Worm (Caenorhabditis elegans): ENCODE data around the gene E04D5.5.

Gene E04D5.5

ce11 chrII:10444971-10445707, 34.0 kb downstream of the E04D5.5 start:
- TF ChIP-seq cog-1 (tag; optimal IDR thresholded peaks at IDR 0.05): no peak

- no peak for TF ChIP-seq T22C8.4 (GFP tag; IDR thresholded peaks at IDR 0.05)
- no peak for TF ChIP-seq ref-1 (GFP tag; conservative IDR thresholded peaks at IDR 0.05)
- TF ChIP-seq flt-1 (GFP tag; IDR thresholded peaks at IDR 0.05): no peak
- TF ChIP-seq cog-1 (tag; optimal IDR thresholded peaks at IDR 0.05): no peak
- TF ChIP-seq med-1 (GFP tag; optimal IDR thresholded peaks at IDR 0.05; ENCODE audit: insufficient read depth): no peak
- no peak for TF ChIP-seq tab-1 (GFP tag; IDR thresholded peaks at IDR 0.05)
- TF ChIP-seq ztf-23 (GFP tag; IDR thresholded peaks at IDR 0.05): no peak
- TF ChIP-seq ztf-29 (GFP tag; IDR thresholded peaks at IDR 0.05): no peak
- TF ChIP-seq klf-2 (GFP tag; conservative IDR thresholded peaks at IDR 0.05): no peak
These were observed 34.6 kb downstream of the E04D5.5 start for ce11 chrII:10445738-10446137.

- no peak for TF ChIP-seq cog-1 (tag; optimal IDR thresholded peaks at IDR 0.05)
- TF ChIP-seq ref-1 (GFP tag; conservative IDR thresholded peaks at IDR 0.05): no peak
- no peak for TF ChIP-seq ztf-29 (GFP tag; IDR thresholded peaks at IDR 0.05)
- TF ChIP-seq tab-1 (GFP tag; IDR thresholded peaks at IDR 0.05): no peak
- no peak for TF ChIP-seq flt-1 (GFP tag; IDR thresholded peaks at IDR 0.05)
- no peak for TF ChIP-seq klf-2 (GFP tag; conservative IDR thresholded peaks at IDR 0.05)
- TF ChIP-seq T22C8.4 (GFP tag; IDR thresholded peaks at IDR 0.05): no peak
These were observed 35.2 kb downstream of the E04D5.5 start for ce11 chrII:10446300-10446699.

ce11 chrII:10446814-10447213, 35.7 kb downstream of the E04D5.5 start:
- TF ChIP-seq cog-1 (tag; optimal IDR thresholded peaks at IDR 0.05) (no peak), tab-1 (GFP tag; IDR thresholded peaks at IDR 0.05) (no peak), ztf-23 (GFP tag; IDR thresholded peaks at IDR 0.05) (no peak)

- no peak for TF ChIP-seq ztf-23 (GFP tag; IDR thresholded peaks at IDR 0.05)
- TF ChIP-seq flt-1 (GFP tag; IDR thresholded peaks at IDR 0.05): no peak
- TF ChIP-seq ref-1 (GFP tag; conservative IDR thresholded peaks at IDR 0.05): no peak
- no peak for TF ChIP-seq T22C8.4 (GFP tag; IDR thresholded peaks at IDR 0.05)
- TF ChIP-seq ztf-29 (GFP tag; IDR thresholded peaks at IDR 0.05): no peak
- no peak for TF ChIP-seq med-1 (GFP tag; optimal IDR thresholded peaks at IDR 0.05; ENCODE audit: insufficient read depth)
- no peak for TF ChIP-seq tab-1 (GFP tag; IDR thresholded peaks at IDR 0.05)
- no peak for TF ChIP-seq cog-1 (tag; optimal IDR thresholded peaks at IDR 0.05)
These were observed 36.5 kb downstream of the E04D5.5 start, which contains the start of gene ZK673.2 for ce11 chrII:10447348-10448316. ZK673.2 (plus strand) TSS chrII:10448266.

DNA sequence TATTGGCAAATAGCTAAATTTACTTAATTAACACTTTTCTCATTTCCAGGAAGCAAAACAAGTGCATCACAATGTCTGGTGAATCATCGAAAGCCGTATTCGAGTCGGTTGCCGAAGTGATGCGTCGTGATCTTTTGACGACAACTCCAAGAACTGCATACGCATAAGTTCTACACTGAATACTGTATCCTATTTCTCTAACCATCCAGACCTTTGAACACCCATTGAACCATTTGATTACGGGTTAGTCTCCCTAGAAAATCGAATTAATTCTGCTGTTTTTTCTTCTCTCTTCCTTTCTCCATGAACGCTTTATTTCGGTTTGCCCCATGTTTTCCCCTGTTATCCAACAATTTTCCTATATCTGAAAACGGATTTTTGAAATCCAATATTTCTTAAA, 38.6 kb downstream of the E04D5.5 start, which contains the start of gene lin-56:
Gene lin-56 (plus strand): TSS at position 301 of the 400 bp plus-strand sequence.
- TF ChIP-seq cog-1 (tag; optimal IDR thresholded peaks at IDR 0.05) (no peak), ztf-29 (GFP tag; IDR thresholded peaks at IDR 0.05) (no peak), ztf-23 (GFP tag; IDR thresholded peaks at IDR 0.05) (no peak), klf-2 (GFP tag; conservative IDR thresholded peaks at IDR 0.05) (no peak), tab-1 (GFP tag; IDR thresholded peaks at IDR 0.05) (no peak), ref-1 (GFP tag; conservative IDR thresholded peaks at IDR 0.05) (no peak), flt-1 (GFP tag; IDR thresholded peaks at IDR 0.05) (no peak), T22C8.4 (GFP tag; IDR thresholded peaks at IDR 0.05) (no peak), med-1 (GFP tag; optimal IDR thresholded peaks at IDR 0.05; ENCODE audit: insufficient read depth) (no peak)

DNA sequence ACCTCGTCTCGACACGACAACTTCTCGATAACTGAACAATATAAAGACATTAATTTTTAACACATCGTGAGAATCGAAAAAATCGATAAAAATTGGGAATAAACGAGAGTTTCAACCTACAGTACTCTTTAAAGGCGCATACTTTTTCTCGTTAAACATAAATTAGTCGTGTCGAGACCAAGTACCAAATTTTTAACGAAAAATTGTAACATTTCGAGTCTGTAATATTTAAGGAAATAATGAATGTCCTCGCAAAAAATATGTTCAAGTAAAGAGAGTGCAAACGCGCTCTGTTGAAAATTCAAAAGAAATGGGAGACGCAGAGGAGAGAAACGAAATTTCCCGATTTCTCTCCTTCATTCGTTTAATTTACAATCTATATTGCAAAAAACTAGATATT, 39.2 kb downstream of the E04D5.5 start:
- TF ChIP-seq ztf-23 (GFP tag; IDR thresholded peaks at IDR 0.05): no peak
- no peak for TF ChIP-seq T22C8.4 (GFP tag; IDR thresholded peaks at IDR 0.05)
- no peak for TF ChIP-seq ref-1 (GFP tag; conservative IDR thresholded peaks at IDR 0.05)
- no peak for TF ChIP-seq flt-1 (GFP tag; IDR thresholded peaks at IDR 0.05)
- no peak for TF ChIP-seq med-1 (GFP tag; optimal IDR thresholded peaks at IDR 0.05; ENCODE audit: insufficient read depth)

- TF ChIP-seq ztf-29 (GFP tag; IDR thresholded peaks at IDR 0.05) (no peak), med-1 (GFP tag; optimal IDR thresholded peaks at IDR 0.05; ENCODE audit: insufficient read depth) (no peak), flt-1 (GFP tag; IDR thresholded peaks at IDR 0.05) (no peak), tab-1 (GFP tag; IDR thresholded peaks at IDR 0.05) (no peak), T22C8.4 (GFP tag; IDR thresholded peaks at IDR 0.05) (no peak), cog-1 (tag; optimal IDR thresholded peaks at IDR 0.05) (no peak), ztf-23 (GFP tag; IDR thresholded peaks at IDR 0.05) (no peak), klf-2 (GFP tag; conservative IDR thresholded peaks at IDR 0.05) (no peak), ref-1 (GFP tag; conservative IDR thresholded peaks at IDR 0.05) (no peak)
These were observed 41.5 kb downstream of the E04D5.5 start, which contains the start of gene ZK673.4 for ce11 chrII:10452620-10453019. ZK673.4 (plus strand) TSS chrII:10452920.

DNA sequence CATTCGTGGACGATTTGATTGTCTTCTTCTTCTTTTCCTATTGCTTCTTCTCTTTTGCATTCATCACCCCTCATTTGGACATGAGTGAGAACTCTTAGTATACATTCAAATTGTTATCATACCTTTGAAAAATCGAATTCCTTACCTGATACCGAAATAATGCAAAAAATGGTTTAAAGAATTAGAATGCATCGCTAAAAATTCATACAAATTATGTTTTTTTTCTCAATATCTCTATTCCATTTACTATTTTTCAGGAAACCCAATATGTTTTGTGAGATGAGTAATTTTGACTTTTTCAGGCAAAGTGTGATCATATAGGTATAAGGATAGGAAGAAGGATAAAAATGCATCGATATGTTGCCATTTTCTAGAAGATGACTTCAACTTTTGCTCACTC, 45.9 kb downstream of the E04D5.5 start, which contains the start of gene ZK673.11:
Gene ZK673.11 (plus strand): TSS at position 301 of the 400 bp plus-strand sequence.
- TF ChIP-seq tab-1 (GFP tag; IDR thresholded peaks at IDR 0.05) (no peak), flt-1 (GFP tag; IDR thresholded peaks at IDR 0.05) (no peak), klf-2 (GFP tag; conservative IDR thresholded peaks at IDR 0.05) (no peak), cog-1 (tag; optimal IDR thresholded peaks at IDR 0.05) (no peak), ref-1 (GFP tag; conservative IDR thresholded peaks at IDR 0.05) (no peak), ztf-23 (GFP tag; IDR thresholded peaks at IDR 0.05) (no peak), ztf-29 (GFP tag; IDR thresholded peaks at IDR 0.05) (no peak), med-1 (GFP tag; optimal IDR thresholded peaks at IDR 0.05; ENCODE audit: insufficient read depth) (no peak), T22C8.4 (GFP tag; IDR thresholded peaks at IDR 0.05) (no peak)
